Fruit fly (Drosophila melanogaster) Kc167 (cell line): Measurements from ENCODE around the gene CG7985.

Source experiments
- Sin3A ChIP-seq: fragments of >200 bp; optimal IDR thresholded peaks from 2 replicates; lab custom pipeline; 2018; ENCODE audit warnings: missing external identifiers
- h ChIP-seq: fragments of >200 bp; optimal IDR thresholded peaks from 3 replicates; lab custom pipeline; 2018; ENCODE audit warnings: missing external identifiers
- psq ChIP-seq: fragments of >200 bp; optimal IDR thresholded peaks from 2 replicates; lab custom pipeline; 2017; ENCODE audit warnings: missing external identifiers
- ttk ChIP-seq: sonication (Bioruptor generic); optimal IDR thresholded peaks from 2 replicates; lab custom pipeline; 2017; ENCODE audit warnings: missing external identifiers

- TF ChIP-seq h (no peak), psq (lab: Kevin White, UChicago) (no peak), Sin3A (lab: Kevin White, UChicago) (no peak), ttk (lab: Kevin White, UChicago) (no peak)
These were observed 30.6 kb downstream of the CG7985 start for dm6 chr3R:18230229-18230628.
